Fruit fly (Drosophila melanogaster) whole organism, embryonic: Measurements from ENCODE around the gene AsnRS.

Experiments used
- Antp ChIP-seq: fragments of 200-800 bp; sonication (Bioruptor generic); optimal IDR thresholded peaks from 3 replicates; lab custom pipeline; 2016; ENCODE audit warnings: missing biosample characterization, missing genetic modification characterization
- CG10209 ChIP-seq: fragments of 200-800 bp; sonication (Bioruptor generic); optimal IDR thresholded peaks from 3 replicates; lab custom pipeline; 2017; ENCODE audit warnings: missing biosample characterization, mild to moderate bottlenecking, missing genetic modification characterization, missing genetic modification reagents
- CG13287 ChIP-seq: fragments of 200-800 bp; sonication (Bioruptor generic); IDR thresholded peaks from 2 replicates; pipeline ENCODE4 v1.3.6; 2022; ENCODE audit warnings: missing biosample characterization, missing genetic modification characterization; ENCODE audit not compliant: partially characterized antibody
- CG13424 ChIP-seq: fragments of 200-800 bp; sonication (Bioruptor generic); optimal IDR thresholded peaks from 2 replicates; lab custom pipeline; 2019; ENCODE audit warnings: missing biosample characterization, mild to moderate bottlenecking, missing genetic modification characterization, moderate library complexity
- CG13624 ChIP-seq: fragments of 200-800 bp; sonication (Bioruptor generic); optimal IDR thresholded peaks from 2 replicates; lab custom pipeline; 2016; ENCODE audit warnings: missing biosample characterization, missing genetic modification characterization
- CG13775 ChIP-seq: fragments of 200-800 bp; sonication (Bioruptor generic); optimal IDR thresholded peaks from 3 replicates; lab custom pipeline; 2017; ENCODE audit warnings: missing biosample characterization, mild to moderate bottlenecking, missing genetic modification characterization
- CG13894 ChIP-seq: fragments of 200-800 bp; sonication (Bioruptor generic); optimal IDR thresholded peaks from 3 replicates; lab custom pipeline; 2018; ENCODE audit warnings: missing biosample characterization, mild to moderate bottlenecking, missing genetic modification characterization, moderate library complexity
- CG14441 ChIP-seq: fragments of 200-800 bp; sonication (Bioruptor generic); IDR thresholded peaks from 2 replicates; pipeline ENCODE4 v1.3.6; 2022; ENCODE audit warnings: missing biosample characterization, missing genetic modification characterization
- CG15269 ChIP-seq: fragments of 200-800 bp; sonication (Bioruptor generic); optimal IDR thresholded peaks from 2 replicates; lab custom pipeline; 2018; ENCODE audit warnings: missing biosample characterization, mild to moderate bottlenecking, missing genetic modification characterization, moderate library complexity
- CG15601 ChIP-seq: fragments of 200-800 bp; sonication (Bioruptor generic); optimal IDR thresholded peaks from 3 replicates; lab custom pipeline; 2019; ENCODE audit warnings: missing biosample characterization, mild to moderate bottlenecking, missing genetic modification characterization, moderate library complexity
- CG16815 ChIP-seq: fragments of 200-800 bp; sonication (Bioruptor generic); optimal IDR thresholded peaks from 3 replicates; lab custom pipeline; 2017; ENCODE audit warnings: missing biosample characterization, mild to moderate bottlenecking, missing genetic modification characterization
- CG17359 ChIP-seq: fragments of 200-800 bp; sonication (Bioruptor generic); optimal IDR thresholded peaks from 3 replicates; lab custom pipeline; 2018; ENCODE audit warnings: missing biosample characterization, mild to moderate bottlenecking, missing genetic modification characterization, moderate library complexity
- CG17912 ChIP-seq: fragments of 200-800 bp; sonication (Bioruptor generic); optimal IDR thresholded peaks from 2 replicates; lab custom pipeline; 2018; ENCODE audit warnings: missing biosample characterization, mild to moderate bottlenecking, missing genetic modification characterization
- CG18262 ChIP-seq: fragments of 200-800 bp; optimal IDR thresholded peaks from 3 replicates; lab custom pipeline; 2019; ENCODE audit warnings: missing biosample characterization, mild to moderate bottlenecking, missing genetic modification characterization, moderate library complexity
- CG4328 ChIP-seq: fragments of 200-800 bp; sonication (Bioruptor generic); optimal IDR thresholded peaks from 3 replicates; lab custom pipeline; 2017; ENCODE audit warnings: missing biosample characterization, missing genetic modification reagents, missing genetic modification characterization
- CG5953 ChIP-seq: fragments of 200-800 bp; sonication (Bioruptor generic); IDR thresholded peaks from 2 replicates; pipeline ENCODE4 v1.3.6; 2022; ENCODE audit warnings: missing biosample characterization, missing genetic modification characterization
- CG6254 ChIP-seq: fragments of 200-800 bp; sonication (Bioruptor generic); optimal IDR thresholded peaks from 3 replicates; lab custom pipeline; 2017; ENCODE audit warnings: mild to moderate bottlenecking, missing biosample characterization, missing genetic modification reagents, missing genetic modification characterization
- CG7839 ChIP-seq: fragments of 200-800 bp; sonication (Bioruptor generic); optimal IDR thresholded peaks from 3 replicates; lab custom pipeline; 2018; ENCODE audit warnings: missing biosample characterization, mild to moderate bottlenecking, missing genetic modification characterization, moderate library complexity
- CG8478 ChIP-seq: fragments of >200 bp; optimal IDR thresholded peaks from 2 replicates; lab custom pipeline; 2018
- CG8765 ChIP-seq: fragments of 200-800 bp; sonication (Bioruptor generic); IDR thresholded peaks from 2 replicates; pipeline ENCODE4 v1.3.6; 2022; ENCODE audit warnings: missing biosample characterization, missing genetic modification characterization
- Dek ChIP-seq: fragments of 200-800 bp; sonication (Bioruptor generic); optimal IDR thresholded peaks from 3 replicates; lab custom pipeline; 2019; ENCODE audit warnings: missing biosample characterization, mild to moderate bottlenecking, missing genetic modification characterization, moderate library complexity
- Dfd ChIP-seq, 2 experiments: fragments of >200 bp; optimal IDR thresholded peaks; 2 replicates each; lab custom pipeline; 2017; ENCODE audit warnings: missing biosample characterization in 2 of 2, missing genetic modification characterization in 2 of 2
- Fer1 ChIP-seq: fragments of 200-800 bp; sonication (Bioruptor generic); optimal IDR thresholded peaks from 2 replicates; lab custom pipeline; 2017; ENCODE audit warnings: missing biosample characterization, mild to moderate bottlenecking, missing genetic modification characterization
- Gsc ChIP-seq: fragments of 200-800 bp; sonication (Bioruptor generic); IDR thresholded peaks from 2 replicates; pipeline ENCODE4 v1.3.6; 2022; ENCODE audit warnings: missing biosample characterization, missing genetic modification characterization
- HmgD ChIP-seq: fragments of 200-800 bp; sonication (Bioruptor generic); optimal IDR thresholded peaks from 3 replicates; lab custom pipeline; 2016; ENCODE audit warnings: missing biosample characterization, missing genetic modification characterization
- Ravus ChIP-seq: fragments of 200-800 bp; sonication (Bioruptor generic); IDR thresholded peaks from 2 replicates; pipeline ENCODE4 v1.3.6; 2022; ENCODE audit warnings: missing biosample characterization, missing genetic modification characterization
- Side ChIP-seq: fragments of 200-800 bp; sonication (Bioruptor generic); optimal IDR thresholded peaks from 2 replicates; lab custom pipeline; 2016; ENCODE audit warnings: missing biosample characterization, missing genetic modification characterization
- cad ChIP-seq: fragments of >200 bp; optimal IDR thresholded peaks from 2 replicates; lab custom pipeline; 2017; ENCODE audit warnings: missing biosample characterization, missing genetic modification characterization
- chinmo ChIP-seq: fragments of 200-800 bp; sonication (Bioruptor generic); IDR thresholded peaks from 4 replicates; pipeline ENCODE4 v1.3.6; 2022; ENCODE audit warnings: missing biosample characterization, missing genetic modification characterization; ENCODE audit not compliant: partially characterized antibody
- crol ChIP-seq: fragments of 200-800 bp; sonication (Bioruptor generic); IDR thresholded peaks from 2 replicates; pipeline ENCODE4 v1.3.6; 2022; ENCODE audit warnings: missing biosample characterization, missing genetic modification characterization
- en ChIP-seq: fragments of 200-800 bp; sonication (Bioruptor generic); optimal IDR thresholded peaks from 2 replicates; lab custom pipeline; 2016; ENCODE audit warnings: missing biosample characterization, missing genetic modification characterization
- ewg ChIP-seq: fragments of 200-800 bp; sonication (Bioruptor generic); optimal IDR thresholded peaks from 3 replicates; lab custom pipeline; 2017; ENCODE audit warnings: mild to moderate bottlenecking, missing biosample characterization, missing genetic modification reagents, missing genetic modification characterization
- gcm ChIP-seq: fragments of 200-800 bp; sonication (Bioruptor generic); optimal IDR thresholded peaks from 2 replicates; lab custom pipeline; 2019; ENCODE audit warnings: missing biosample characterization, mild to moderate bottlenecking, missing genetic modification characterization, moderate library complexity
- grau ChIP-seq: fragments of 200-800 bp; optimal IDR thresholded peaks from 3 replicates; lab custom pipeline; 2019; ENCODE audit warnings: missing biosample characterization, mild to moderate bottlenecking, missing genetic modification characterization, moderate library complexity
- jing ChIP-seq: fragments of 200-800 bp; sonication (Bioruptor generic); optimal IDR thresholded peaks from 2 replicates; lab custom pipeline; 2018; ENCODE audit warnings: missing biosample characterization, mild to moderate bottlenecking, missing genetic modification characterization
- mirr ChIP-seq: fragments of 200-800 bp; sonication (Bioruptor generic); optimal IDR thresholded peaks from 3 replicates; lab custom pipeline; 2018; ENCODE audit warnings: missing biosample characterization, mild to moderate bottlenecking, missing genetic modification characterization
- nau ChIP-seq: fragments of 200-800 bp; sonication (Bioruptor generic); optimal IDR thresholded peaks from 3 replicates; lab custom pipeline; 2017; ENCODE audit warnings: missing biosample characterization, mild to moderate bottlenecking, missing genetic modification characterization, missing genetic modification reagents
- nerfin-1 ChIP-seq: fragments of 200-800 bp; sonication (Bioruptor generic); optimal IDR thresholded peaks from 3 replicates; lab custom pipeline; 2019; ENCODE audit warnings: missing biosample characterization, mild to moderate bottlenecking, missing genetic modification characterization, moderate library complexity
- oc ChIP-seq: fragments of 200-800 bp; sonication (Bioruptor generic); optimal IDR thresholded peaks from 2 replicates; lab custom pipeline; 2018; ENCODE audit warnings: missing biosample characterization, mild to moderate bottlenecking, missing genetic modification characterization, moderate library complexity
- onecut ChIP-seq: fragments of 200-800 bp; sonication (Bioruptor generic); IDR thresholded peaks from 2 replicates; pipeline ENCODE4 v1.3.6; 2022; ENCODE audit warnings: missing biosample characterization, missing genetic modification characterization
- pfk ChIP-seq: fragments of 200-800 bp; sonication (Bioruptor generic); optimal IDR thresholded peaks from 2 replicates; lab custom pipeline; 2018; ENCODE audit warnings: missing biosample characterization, mild to moderate bottlenecking, missing genetic modification characterization, moderate library complexity
- phol ChIP-seq: fragments of 200-800 bp; sonication (Bioruptor generic); optimal IDR thresholded peaks from 3 replicates; lab custom pipeline; 2018; ENCODE audit warnings: missing biosample characterization, mild to moderate bottlenecking, missing genetic modification characterization, moderate library complexity
- sug ChIP-seq: fragments of 200-800 bp; optimal IDR thresholded peaks from 2 replicates; lab custom pipeline; 2019; ENCODE audit warnings: missing biosample characterization, mild to moderate bottlenecking, missing genetic modification characterization, moderate library complexity
- tll ChIP-seq, 2 experiments: fragments of 200-800 bp in 1 of 2; fragments of >200 bp in 1 of 2; sonication (Bioruptor generic) in 1 of 2; optimal IDR thresholded peaks; 2 replicates each; lab custom pipeline; 2017 to 2019; ENCODE audit warnings: missing biosample characterization in 2 of 2, missing genetic modification characterization in 2 of 2, mild to moderate bottlenecking in 1 of 2, moderate library complexity in 1 of 2
- unpg ChIP-seq: fragments of 200-800 bp; sonication (Bioruptor generic); optimal IDR thresholded peaks from 3 replicates; lab custom pipeline; 2018; ENCODE audit warnings: missing biosample characterization, mild to moderate bottlenecking, missing genetic modification characterization, moderate library complexity
- vvl ChIP-seq: fragments of 200-800 bp; sonication (Bioruptor generic); IDR thresholded peaks from 2 replicates; pipeline ENCODE4 v1.3.6; 2022; ENCODE audit warnings: missing biosample characterization, missing genetic modification characterization
- zen ChIP-seq: fragments of 200-800 bp; sonication (Bioruptor generic); optimal IDR thresholded peaks from 3 replicates; lab custom pipeline; 2018; ENCODE audit warnings: missing biosample characterization, mild to moderate bottlenecking, missing genetic modification characterization, moderate library complexity
- zfh2 ChIP-seq: fragments of 200-800 bp; sonication (Bioruptor generic); optimal IDR thresholded peaks from 2 replicates; lab custom pipeline; 2016; ENCODE audit warnings: missing biosample characterization, missing genetic modification characterization

Gene AsnRS

DNA sequence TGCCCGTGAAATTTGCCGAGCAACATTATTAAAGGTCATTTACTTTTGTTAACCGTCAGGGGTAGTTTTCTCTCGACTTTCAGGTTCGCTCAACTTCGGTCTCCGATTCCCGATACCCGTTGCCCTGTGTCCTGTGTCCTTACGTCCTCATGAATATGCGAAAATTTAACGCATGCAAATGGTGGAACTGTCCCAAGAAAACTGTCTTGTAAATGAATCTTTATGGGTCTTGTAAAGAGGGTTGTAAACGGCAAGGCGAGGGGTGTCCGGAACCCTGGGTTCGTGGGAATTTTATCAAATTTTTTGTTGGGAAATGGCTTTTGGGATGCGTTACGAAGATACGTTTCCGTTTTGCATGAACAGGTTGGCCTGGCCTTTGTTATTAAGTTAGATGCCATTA, 8.0 kb upstream of the AsnRS start (continued):
- no peak for TF ChIP-seq en (GFP tag; lab: Kevin White, UChicago)
- no peak for TF ChIP-seq CG13775 (GFP tag; lab: Kevin White, UChicago)
- TF ChIP-seq sug, result no peak
- TF ChIP-seq ewg (GFP tag; lab: Kevin White, UChicago), result no peak
- TF ChIP-seq CG13894 (tag; lab: Kevin White, UChicago), result peak; percentile 77
- 0 out of 4 replicates have a peak, but pooled peaks have one; percentile 49 for TF ChIP-seq chinmo (GFP tag; lab: Robert Waterston, UW)
- TF ChIP-seq zfh2 (GFP tag; lab: Kevin White, UChicago), result no peak
- no peak for TF ChIP-seq mirr
- no peak for TF ChIP-seq CG5953 (GFP tag; lab: Robert Waterston, UW)
- no peak for TF ChIP-seq CG17359 (tag; lab: Kevin White, UChicago)
- no peak for TF ChIP-seq Side (GFP tag; lab: Kevin White, UChicago)
- no peak for TF ChIP-seq CG16815 (GFP tag; lab: Kevin White, UChicago)
- TF ChIP-seq oc (tag; lab: Kevin White, UChicago), result no peak
- TF ChIP-seq CG8478 (lab: Kevin White, UChicago), result no peak
- TF ChIP-seq cad, result peak; percentile 87
- TF ChIP-seq Antp (GFP tag; lab: Kevin White, UChicago), result no peak
- TF ChIP-seq CG13287 (GFP tag; lab: Robert Waterston, UW), result no peak
- TF ChIP-seq Dek (tag; lab: Kevin White, UChicago), result no peak
- TF ChIP-seq tll (GFP tag; optimal IDR thresholded peaks at IDR 0.05; lab: Kevin White, UChicago), result peak in 1 of 2 experiments; percentile 44
- peak; percentile 14 for TF ChIP-seq nerfin-1
- no peak for TF ChIP-seq Gsc (GFP tag; lab: Robert Waterston, UW)
- TF ChIP-seq CG15269 (tag; lab: Kevin White, UChicago), result no peak
- peak; percentile 30; the same call in 1 of the 2 replicates for TF ChIP-seq crol (GFP tag; lab: Robert Waterston, UW)
- no peak for TF ChIP-seq Dfd (GFP tag; optimal IDR thresholded peaks at IDR 0.05; lab: Kevin White, UChicago)
- TF ChIP-seq vvl (GFP tag; lab: Robert Waterston, UW), result peak; percentile 69
- TF ChIP-seq zen (tag; lab: Kevin White, UChicago), result peak; percentile 4
- TF ChIP-seq CG14441 (GFP tag; lab: Robert Waterston, UW), result no peak
- no peak for TF ChIP-seq CG15601 (tag; lab: Kevin White, UChicago)

DNA sequence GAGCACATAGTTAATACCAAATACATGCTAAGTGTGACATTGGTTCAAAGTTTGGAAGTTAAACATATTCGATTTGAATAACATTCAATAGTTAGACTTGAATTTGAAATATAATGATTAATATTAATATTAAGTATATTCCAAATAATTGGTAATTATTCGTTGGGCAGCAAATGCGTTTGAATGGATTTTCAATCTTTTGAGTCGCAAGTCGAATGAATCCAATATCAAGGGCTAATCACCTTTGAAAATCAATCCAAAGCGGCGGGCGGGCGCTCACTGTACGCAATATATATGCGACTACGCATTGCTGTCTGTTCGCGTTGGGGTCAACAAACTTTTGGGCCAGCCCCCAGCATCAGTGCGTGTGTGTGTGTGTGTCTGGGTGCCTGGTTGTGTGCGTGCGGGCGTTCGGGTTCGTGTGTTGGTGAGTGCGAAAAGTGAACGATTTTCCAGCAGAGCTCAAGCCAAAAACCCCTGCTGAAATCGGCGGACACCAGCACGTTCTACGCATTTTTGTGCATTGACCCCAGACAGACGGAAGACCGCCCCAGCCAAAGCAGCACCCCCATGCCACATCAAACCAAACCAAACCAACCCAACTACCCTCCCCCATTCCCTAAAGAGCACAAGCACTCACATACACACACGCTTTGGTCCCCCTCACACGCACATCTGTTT, 6.7 kb upstream of the AsnRS start:
- TF ChIP-seq Fer1 (GFP tag; lab: Kevin White, UChicago) (peak; percentile 32), CG6254 (peak; percentile 32), HmgD (GFP tag; lab: Kevin White, UChicago) (no peak), grau (tag; lab: Kevin White, UChicago) (peak; percentile 81), CG4328 (no peak), CG18262 (peak; percentile 42), phol (tag; lab: Kevin White, UChicago) (peak; percentile 44), jing (GFP tag; lab: Kevin White, UChicago) (no peak), CG17912 (GFP tag; lab: Kevin White, UChicago) (no peak), CG8765 (GFP tag; lab: Robert Waterston, UW) (no peak), CG10209 (peak; percentile 40), CG13624 (GFP tag; lab: Kevin White, UChicago) (no peak), CG7839 (tag; lab: Kevin White, UChicago) (peak; percentile 38), nau (GFP tag; lab: Kevin White, UChicago) (peak; percentile 3), CG13894 (tag; lab: Kevin White, UChicago) (peak; percentile 14), pfk (GFP tag; lab: Kevin White, UChicago) (peak; percentile 70), CG15269 (tag; lab: Kevin White, UChicago) (peak; percentile 19), gcm (GFP tag; lab: Kevin White, UChicago) (peak; percentile 17), onecut (peak; percentile 48), CG13424 (tag; lab: Kevin White, UChicago) (peak; percentile 41), unpg (GFP tag; lab: Kevin White, UChicago) (peak; percentile 23), Ravus (GFP tag; lab: Robert Waterston, UW) (no peak)
